Worm (Caenorhabditis elegans) whole organism, young adult: ENCODE measurements around the gene B0336.13.

Source experiments
- attf-6 ChIP-seq: fragments of 200-800 bp; sonication (Bioruptor generic); IDR thresholded peaks from 2 replicates; pipeline ENCODE4 v1.3.6; 2022; ENCODE audit warnings: missing genetic modification reagents, missing genetic modification characterization, missing compliant biosample characterization
- ceh-79 ChIP-seq: sonication (generic microtip); optimal IDR thresholded peaks from 2 replicates; lab custom pipeline; 2017; ENCODE audit warnings: mild to moderate bottlenecking, missing genetic modification characterization, missing compliant biosample characterization
- pha-4 ChIP-seq: fragments of 150-350 bp; sonication (generic microtip); optimal IDR thresholded peaks from 2 replicates; lab custom pipeline; 2014; ENCODE audit warnings: missing biosample characterization, missing genetic modification reagents, missing genetic modification characterization

- TF ChIP-seq attf-6 = no peak
- no peak for TF ChIP-seq pha-4 (tag; lab: Kevin White, UChicago)
- no peak for TF ChIP-seq ceh-79 (tag; lab: Kevin White, UChicago)
Observed at ce11 chrIII:5660976-5661375, 32.9 kb upstream of the B0336.13 start, which contains the start of gene F54E7.6.
